Worm (Caenorhabditis elegans) whole organism, early embryonic: ENCODE data around the gene F52C12.2.

Experiments
- B0310.2 ChIP-seq: sonication (generic microtip); optimal IDR thresholded peaks from 2 replicates; lab custom pipeline; 2016; ENCODE audit warnings: mild to moderate bottlenecking, missing genetic modification characterization, missing compliant biosample characterization
- ama-1 ChIP-seq: fragments of 150-350 bp; optimal IDR thresholded peaks from 2 replicates; lab custom pipeline; 2014
- ceh-13 ChIP-seq: fragments of 200-800 bp; sonication (Bioruptor generic); optimal IDR thresholded peaks from 2 replicates; lab custom pipeline; 2018; ENCODE audit warnings: mild to moderate bottlenecking, missing genetic modification characterization, missing compliant biosample characterization
- flt-1 ChIP-seq: fragments of 200-800 bp; sonication (Bioruptor generic); IDR thresholded peaks from 2 replicates; pipeline ENCODE4 v1.3.6; 2022; ENCODE audit warnings: missing genetic modification characterization, missing compliant biosample characterization
- hmbx-1 ChIP-seq: sonication (generic microtip); optimal IDR thresholded peaks from 2 replicates; lab custom pipeline; 2016; ENCODE audit warnings: mild to moderate bottlenecking, missing genetic modification characterization, missing compliant biosample characterization
- hmg-4 ChIP-seq: fragments of 200-800 bp; sonication (Bioruptor generic); optimal IDR thresholded peaks from 2 replicates; lab custom pipeline; 2018; ENCODE audit warnings: mild to moderate bottlenecking, missing genetic modification characterization, missing compliant biosample characterization
- sea-1 ChIP-seq: fragments of 200-800 bp; sonication (Bioruptor generic); conservative IDR thresholded peaks from 2 replicates; pipeline ENCODE4 v1.3.6; 2022; ENCODE audit warnings: missing genetic modification characterization, missing compliant biosample characterization
- tbx-11 ChIP-seq: fragments of 200-800 bp; sonication (Bioruptor generic); IDR thresholded peaks from 2 replicates; pipeline ENCODE4 v1.3.6; 2022; ENCODE audit warnings: missing genetic modification characterization, missing compliant biosample characterization
- tbx-37 ChIP-seq: fragments of 200-800 bp; sonication (Bioruptor generic); conservative IDR thresholded peaks from 2 replicates; pipeline ENCODE4 v1.3.6; 2022; ENCODE audit warnings: missing genetic modification reagents, missing genetic modification characterization, missing compliant biosample characterization

DNA sequence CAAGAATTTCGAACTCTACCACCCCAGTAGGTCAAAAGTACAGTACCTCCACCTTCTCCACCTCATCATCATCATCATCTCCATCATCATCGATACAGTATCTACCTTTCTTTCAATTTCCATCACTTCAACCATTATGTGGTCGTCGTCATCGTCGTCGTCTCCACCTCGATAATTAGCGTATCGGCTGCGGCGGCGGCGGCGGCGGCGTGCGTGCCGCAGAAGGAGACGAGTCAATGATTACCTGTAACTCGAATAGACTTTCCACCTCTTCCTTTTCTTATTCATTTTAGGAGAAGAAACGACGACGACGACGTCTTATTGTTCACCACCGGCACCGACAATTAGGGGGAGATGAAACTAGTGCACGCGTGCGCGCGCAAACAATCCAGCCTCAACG is 37.8 kb upstream of the F52C12.2 start:
- TF ChIP-seq hmbx-1 (no peak), ama-1 (no peak), tbx-37 (GFP tag; lab: Robert Waterston, UW) (0 out of 2 replicates have a peak, but pooled peaks have one; percentile 10), sea-1 (GFP tag; lab: Robert Waterston, UW) (no peak), tbx-11 (GFP tag; lab: Robert Waterston, UW) (0 out of 2 replicates have a peak, but pooled peaks have one; percentile 53), ceh-13 (GFP tag; lab: Kevin White, UChicago) (no peak), hmg-4 (GFP tag; lab: Kevin White, UChicago) (no peak), B0310.2 (tag; lab: Kevin White, UChicago) (no peak), flt-1 (GFP tag; lab: Robert Waterston, UW) (no peak)
